Worm (Caenorhabditis elegans) whole organism, L2 larva: Measurements from ENCODE around the gene best-18.

Source experiments
- C34F6.9 ChIP-seq: fragments of 150-350 bp; optimal IDR thresholded peaks from 2 replicates; lab custom pipeline; 2014; ENCODE audit warnings: missing biosample characterization, missing genetic modification characterization
- F13H6.1 ChIP-seq: sonication (generic microtip); optimal IDR thresholded peaks from 2 replicates; lab custom pipeline; 2016; ENCODE audit warnings: missing genetic modification characterization, missing compliant biosample characterization
- R02D3.7 ChIP-seq: fragments of 150-350 bp; optimal IDR thresholded peaks from 2 replicates; lab custom pipeline; 2014; ENCODE audit warnings: missing biosample characterization, missing genetic modification characterization
- Y55F3AM.14 ChIP-seq: fragments of 200-800 bp; sonication (Bioruptor generic); optimal IDR thresholded peaks from 2 replicates; lab custom pipeline; 2018; ENCODE audit warnings: mild to moderate bottlenecking, missing genetic modification characterization, missing compliant biosample characterization
- ZK546.5 ChIP-seq: sonication (generic microtip); optimal IDR thresholded peaks from 2 replicates; lab custom pipeline; 2017; ENCODE audit warnings: missing biosample characterization, missing genetic modification characterization
- alr-1 ChIP-seq: fragments of 150-350 bp; optimal IDR thresholded peaks from 2 replicates; lab custom pipeline; 2014; ENCODE audit warnings: missing biosample characterization, missing genetic modification characterization
- aly-2 ChIP-seq: fragments of 150-350 bp; optimal IDR thresholded peaks from 2 replicates; lab custom pipeline; 2014; ENCODE audit warnings: missing biosample characterization, missing genetic modification characterization
- ama-1 ChIP-seq: fragments of 150-350 bp; optimal IDR thresholded peaks from 2 replicates; lab custom pipeline; 2018; ENCODE audit warnings: inconsistent platforms
- blmp-1 ChIP-seq: sonication (generic microtip); optimal IDR thresholded peaks from 2 replicates; lab custom pipeline; 2017; ENCODE audit warnings: missing genetic modification characterization, mild to moderate bottlenecking, missing compliant biosample characterization, antibody characterized with exemption, moderate library complexity; ENCODE audit not compliant: insufficient read depth
- crh-2 ChIP-seq: sonication (generic microtip); optimal IDR thresholded peaks from 2 replicates; lab custom pipeline; 2017; ENCODE audit warnings: missing biosample characterization, missing genetic modification characterization
- dmd-4 ChIP-seq: sonication (generic microtip); optimal IDR thresholded peaks from 2 replicates; lab custom pipeline; 2017; ENCODE audit warnings: missing biosample characterization, missing genetic modification characterization
- egl-27 ChIP-seq: sonication (generic microtip); optimal IDR thresholded peaks from 3 replicates; lab custom pipeline; 2017; ENCODE audit warnings: missing biosample characterization, missing genetic modification reagents, missing genetic modification characterization
- elt-1 ChIP-seq: fragments of 150-350 bp; optimal IDR thresholded peaks from 2 replicates; lab custom pipeline; 2014; ENCODE audit warnings: missing biosample characterization, missing genetic modification characterization
- fos-1 ChIP-seq: fragments of 150-350 bp; optimal IDR thresholded peaks from 2 replicates; lab custom pipeline; 2014; ENCODE audit warnings: missing biosample characterization, missing genetic modification characterization
- gmeb-1 ChIP-seq: fragments of 150-350 bp; optimal IDR thresholded peaks from 2 replicates; lab custom pipeline; 2014; ENCODE audit warnings: missing biosample characterization, missing genetic modification characterization
- lin-13 ChIP-seq: fragments of 150-350 bp; optimal IDR thresholded peaks from 2 replicates; lab custom pipeline; 2014; ENCODE audit warnings: missing biosample characterization, missing genetic modification reagents, missing genetic modification characterization
- lin-39 ChIP-seq: fragments of 150-350 bp; optimal IDR thresholded peaks from 2 replicates; lab custom pipeline; 2014; ENCODE audit warnings: missing biosample characterization, missing genetic modification reagents, missing genetic modification characterization
- lsy-2 ChIP-seq, 2 experiments: fragments of 150-350 bp in 1 of 2; sonication (generic microtip) in 1 of 2; optimal IDR thresholded peaks; 2 replicates each; lab custom pipeline; 2014 to 2017; ENCODE audit warnings: missing biosample characterization in 2 of 2, missing genetic modification characterization in 2 of 2
- mab-5 ChIP-seq: fragments of 150-350 bp; optimal IDR thresholded peaks from 2 replicates; lab custom pipeline; 2014; ENCODE audit warnings: missing biosample characterization, missing genetic modification characterization
- mbf-1 ChIP-seq: sonication (generic microtip); optimal IDR thresholded peaks from 2 replicates; lab custom pipeline; 2017; ENCODE audit warnings: missing biosample characterization, missing genetic modification characterization
- nhr-10 ChIP-seq: sonication (generic microtip); optimal IDR thresholded peaks from 2 replicates; lab custom pipeline; 2017; ENCODE audit warnings: missing biosample characterization, missing genetic modification characterization
- nhr-11 ChIP-seq: fragments of 150-350 bp; optimal IDR thresholded peaks from 2 replicates; lab custom pipeline; 2014; ENCODE audit warnings: missing biosample characterization, missing genetic modification characterization
- nhr-12 ChIP-seq: fragments of 150-350 bp; optimal IDR thresholded peaks from 2 replicates; lab custom pipeline; 2014; ENCODE audit warnings: missing biosample characterization, missing genetic modification characterization
- nhr-129 ChIP-seq: fragments of 150-350 bp; optimal IDR thresholded peaks from 2 replicates; lab custom pipeline; 2014; ENCODE audit warnings: missing biosample characterization, missing genetic modification characterization
- nhr-21 ChIP-seq: fragments of 150-350 bp; optimal IDR thresholded peaks from 2 replicates; lab custom pipeline; 2014; ENCODE audit warnings: missing biosample characterization, missing genetic modification characterization
- nhr-23 ChIP-seq: fragments of 150-350 bp; optimal IDR thresholded peaks from 2 replicates; lab custom pipeline; 2014; ENCODE audit warnings: missing biosample characterization, missing genetic modification reagents, missing genetic modification characterization
- nhr-77 ChIP-seq: fragments of 150-350 bp; optimal IDR thresholded peaks from 2 replicates; lab custom pipeline; 2014; ENCODE audit warnings: missing biosample characterization, missing genetic modification characterization
- peb-1 ChIP-seq: fragments of 150-350 bp; optimal IDR thresholded peaks from 2 replicates; lab custom pipeline; 2014; ENCODE audit warnings: missing biosample characterization, missing genetic modification characterization
- sem-4 ChIP-seq: fragments of 150-350 bp; optimal IDR thresholded peaks from 2 replicates; lab custom pipeline; 2014; ENCODE audit warnings: missing biosample characterization, missing genetic modification reagents, missing genetic modification characterization
- snpc-4 ChIP-seq: fragments of 150-350 bp; optimal IDR thresholded peaks from 2 replicates; lab custom pipeline; 2014; ENCODE audit warnings: missing biosample characterization, missing genetic modification characterization
- unc-39 ChIP-seq: fragments of 150-350 bp; optimal IDR thresholded peaks from 2 replicates; lab custom pipeline; 2014; ENCODE audit warnings: missing biosample characterization, missing genetic modification characterization
- unc-55 ChIP-seq: fragments of 150-350 bp; sonication (generic microtip); optimal IDR thresholded peaks from 3 replicates; lab custom pipeline; 2014; ENCODE audit warnings: missing biosample characterization, missing genetic modification reagents, missing genetic modification characterization
- zag-1 ChIP-seq: fragments of 150-350 bp; optimal IDR thresholded peaks from 2 replicates; lab custom pipeline; 2014; ENCODE audit warnings: missing biosample characterization, missing genetic modification characterization
- ztf-1 ChIP-seq: fragments of 200-800 bp; sonication (Bioruptor generic); conservative IDR thresholded peaks from 2 replicates; pipeline ENCODE4 v1.3.6; 2022; ENCODE audit warnings: missing genetic modification characterization, missing compliant biosample characterization
- ztf-4 ChIP-seq: fragments of 150-350 bp; optimal IDR thresholded peaks from 2 replicates; lab custom pipeline; 2014; ENCODE audit warnings: missing biosample characterization, missing genetic modification characterization

The best-18 gene

ce11 chrIII:10186160-10186559 is 26.0 kb upstream of the best-18 start, which contains the start of gene unc-47:
unc-47 (minus strand) TSS chrIII:10186260.
- TF ChIP-seq zag-1 (tag; lab: Kevin White, UChicago) (no peak), nhr-11 (tag; lab: Kevin White, UChicago) (no peak), ZK546.5 (no peak), nhr-10 (no peak), gmeb-1 (no peak), Y55F3AM.14 (no peak), blmp-1 (no peak), lin-13 (GFP tag; lab: Kevin White, UChicago) (no peak), elt-1 (tag; lab: Kevin White, UChicago) (no peak), R02D3.7 (tag; lab: Kevin White, UChicago) (no peak), lsy-2 (tag; optimal IDR thresholded peaks at IDR 0.05; lab: Kevin White, UChicago) (no peak)

DNA sequence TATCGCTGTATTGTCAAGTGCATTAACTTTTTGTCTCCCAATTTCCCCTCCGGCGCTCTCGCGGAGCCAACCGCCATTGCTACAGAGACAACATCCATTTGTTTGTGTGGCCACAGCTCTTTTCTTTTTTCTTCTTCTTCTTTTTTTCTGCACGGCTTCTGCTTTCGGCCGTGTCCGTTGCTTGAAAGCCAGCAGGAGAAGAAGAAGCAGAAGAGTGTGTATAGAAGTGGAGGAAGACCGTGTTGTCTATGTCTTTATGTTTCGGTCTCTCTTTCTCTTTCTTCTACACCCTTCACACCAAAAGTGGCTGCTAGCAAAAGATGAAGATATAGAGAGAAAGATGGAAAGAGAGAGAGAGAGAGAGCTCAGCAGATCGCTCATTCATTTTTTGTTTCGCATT is 24.4 kb upstream of the best-18 start:
- TF ChIP-seq nhr-12 (tag; lab: Kevin White, UChicago) (no peak), mbf-1 (tag; lab: Kevin White, UChicago) (no peak), mab-5 (tag; lab: Kevin White, UChicago) (no peak), nhr-23 (no peak), Y55F3AM.14 (no peak), C34F6.9 (tag; lab: Kevin White, UChicago) (peak; percentile 69), ztf-4 (no peak), lin-39 (tag; lab: Kevin White, UChicago) (no peak), snpc-4 (tag; lab: Kevin White, UChicago) (peak; percentile 60), F13H6.1 (tag; lab: Kevin White, UChicago) (no peak), nhr-129 (tag; lab: Kevin White, UChicago) (peak; percentile 40), unc-55 (GFP tag; lab: Kevin White, UChicago) (peak; percentile 91), lsy-2 (tag; optimal IDR thresholded peaks at IDR 0.05; lab: Kevin White, UChicago) (peak in 1 of 2 experiments; percentile 52), zag-1 (tag; lab: Kevin White, UChicago) (peak; percentile 20)

ce11 chrIII:10188912-10189311 is 23.3 kb upstream of the best-18 start, which contains the start of gene epac-1:
epac-1 (plus strand) TSS chrIII:10189212.
- no peak for TF ChIP-seq F13H6.1 (tag; lab: Kevin White, UChicago)

ce11 chrIII:10194569-10194968 is 17.6 kb upstream of the best-18 start:
- no peak for TF ChIP-seq C34F6.9 (tag; lab: Kevin White, UChicago)
- TF ChIP-seq unc-39 (tag; lab: Kevin White, UChicago): no peak
- TF ChIP-seq alr-1 (tag; lab: Kevin White, UChicago): no peak
- no peak for TF ChIP-seq crh-2 (tag; lab: Kevin White, UChicago)
- TF ChIP-seq egl-27 (tag; lab: Kevin White, UChicago): no peak

DNA sequence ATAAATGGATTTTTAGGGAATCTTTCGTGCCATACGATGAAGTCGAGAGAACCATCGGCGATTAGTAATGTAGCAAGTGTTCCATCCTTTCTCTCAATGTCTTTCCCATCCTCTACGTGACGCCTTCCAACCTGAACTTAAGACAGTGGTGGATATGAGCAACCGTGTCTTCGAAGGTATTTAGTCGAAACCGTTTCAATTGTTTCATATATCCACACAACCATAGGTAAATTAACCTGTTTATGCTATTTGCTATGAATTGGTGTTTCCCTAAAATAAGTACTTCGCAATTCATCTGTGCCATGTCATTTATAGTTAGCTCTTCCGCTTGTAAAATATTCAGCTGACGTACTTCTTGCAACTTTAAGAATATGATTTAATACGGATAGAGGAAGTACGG is 16.3 kb upstream of the best-18 start:
- no peak for TF ChIP-seq ztf-1 (GFP tag; lab: Robert Waterston, UW)
- no peak for TF ChIP-seq dmd-4 (tag; lab: Kevin White, UChicago)
- no peak for TF ChIP-seq nhr-129 (tag; lab: Kevin White, UChicago)
- no peak for TF ChIP-seq nhr-77 (tag; lab: Kevin White, UChicago)
- TF ChIP-seq lin-39 (tag; lab: Kevin White, UChicago): no peak
- TF ChIP-seq ama-1 (lab: Kevin White, UChicago): no peak
- no peak for TF ChIP-seq lin-13 (GFP tag; lab: Kevin White, UChicago)
- TF ChIP-seq nhr-11 (tag; lab: Kevin White, UChicago): no peak
- no peak for TF ChIP-seq nhr-12 (tag; lab: Kevin White, UChicago)
- no peak for TF ChIP-seq Y55F3AM.14
- no peak for TF ChIP-seq sem-4 (tag; lab: Kevin White, UChicago)
- no peak for TF ChIP-seq peb-1
- TF ChIP-seq gmeb-1: no peak
- TF ChIP-seq aly-2 (tag; lab: Kevin White, UChicago): no peak

- TF ChIP-seq Y55F3AM.14 (no peak), dmd-4 (tag; lab: Kevin White, UChicago) (no peak), nhr-77 (tag; lab: Kevin White, UChicago) (no peak), nhr-21 (tag; lab: Kevin White, UChicago) (no peak), fos-1 (tag; lab: Kevin White, UChicago) (no peak), gmeb-1 (no peak), unc-55 (GFP tag; lab: Kevin White, UChicago) (no peak), zag-1 (tag; lab: Kevin White, UChicago) (no peak), unc-39 (tag; lab: Kevin White, UChicago) (no peak), egl-27 (tag; lab: Kevin White, UChicago) (no peak), R02D3.7 (tag; lab: Kevin White, UChicago) (no peak), elt-1 (tag; lab: Kevin White, UChicago) (no peak), F13H6.1 (tag; lab: Kevin White, UChicago) (no peak)
Observed at ce11 chrIII:10196796-10197195, 15.4 kb upstream of the best-18 start.
